Fruit fly (Drosophila melanogaster): ENCODE results near the gene Tk.

The Tk gene

dm6 chr3R:11974631-11975030 lies 30.6 kb downstream of the Tk start, which contains the start of gene Tango9 (continued):
- no peak for TF ChIP-seq Gug (GFP tag; IDR thresholded peaks at IDR 0.05)
- peak; percentile 55 for TF ChIP-seq topi (GFP tag; optimal IDR thresholded peaks at IDR 0.05)
- TF ChIP-seq Hr38 (GFP tag; optimal IDR thresholded peaks at IDR 0.05): no peak
- peak; percentile 35 for TF ChIP-seq CG6792 (GFP tag; optimal IDR thresholded peaks at IDR 0.05)
- peak; percentile 12 for TF ChIP-seq CG8632 (GFP tag; optimal IDR thresholded peaks at IDR 0.05)
- TF ChIP-seq CG10631 (GFP tag; optimal IDR thresholded peaks at IDR 0.05): peak; percentile 17
- TF ChIP-seq CG8319 (GFP tag; optimal IDR thresholded peaks at IDR 0.05): no peak
- peak; percentile 29 for TF ChIP-seq vri (GFP tag; optimal IDR thresholded peaks at IDR 0.05)
- TF ChIP-seq Eip93F (GFP tag; optimal IDR thresholded peaks at IDR 0.05): no peak
- peak; percentile 1 for TF ChIP-seq CG10669 (GFP tag; optimal IDR thresholded peaks at IDR 0.05)
- TF ChIP-seq Hr39 (GFP tag; optimal IDR thresholded peaks at IDR 0.05): peak; percentile 60
- peak; percentile 31 for TF ChIP-seq pdm3 (GFP tag; optimal IDR thresholded peaks at IDR 0.05)
- no peak for TF ChIP-seq salr (GFP tag; optimal IDR thresholded peaks at IDR 0.05)
- TF ChIP-seq Met (GFP tag; optimal IDR thresholded peaks at IDR 0.05): peak; percentile 58
- TF ChIP-seq eg (GFP tag; IDR thresholded peaks at IDR 0.05): no peak
- TF ChIP-seq CG8119 (GFP tag; IDR thresholded peaks at IDR 0.05): no peak
- TF ChIP-seq CG3032 (tag; optimal IDR thresholded peaks at IDR 0.05): peak; percentile 21
- no peak for TF ChIP-seq CG6276 (GFP tag; optimal IDR thresholded peaks at IDR 0.05)
- TF ChIP-seq Sox102F (GFP tag; optimal IDR thresholded peaks at IDR 0.05): peak; percentile 37
- TF ChIP-seq net (GFP tag; optimal IDR thresholded peaks at IDR 0.05): peak; percentile 33
- TF ChIP-seq fd59A (GFP tag; optimal IDR thresholded peaks at IDR 0.05): no peak
- peak; percentile 66 for TF ChIP-seq fkh (GFP tag; optimal IDR thresholded peaks at IDR 0.05)
- peak; percentile 80 for TF ChIP-seq Sox14 (GFP tag; optimal IDR thresholded peaks at IDR 0.05)
- peak; percentile 45 for TF ChIP-seq CG1621 (tag; optimal IDR thresholded peaks at IDR 0.05)
- no peak for TF ChIP-seq CG9139 (GFP tag; optimal IDR thresholded peaks at IDR 0.05)
- TF ChIP-seq Smox (GFP tag; optimal IDR thresholded peaks at IDR 0.05): no peak
- no peak for TF ChIP-seq CG11294 (GFP tag; IDR thresholded peaks at IDR 0.05)
- peak; percentile 84 for TF ChIP-seq svp (GFP tag)

dm6 chr3R:11973826-11974225 lies 31.4 kb downstream of the Tk start:
- TF ChIP-seq fkh (GFP tag; optimal IDR thresholded peaks at IDR 0.05): no peak
- TF ChIP-seq CG11902 (GFP tag; optimal IDR thresholded peaks at IDR 0.05): no peak
- no peak for TF ChIP-seq CG3919 (GFP tag; optimal IDR thresholded peaks at IDR 0.05)
- TF ChIP-seq CG9139 (GFP tag; optimal IDR thresholded peaks at IDR 0.05): no peak
- TF ChIP-seq svp (GFP tag): peak; percentile 97
- TF ChIP-seq CG7368 (GFP tag; optimal IDR thresholded peaks at IDR 0.05): no peak
- TF ChIP-seq CG8319 (GFP tag; optimal IDR thresholded peaks at IDR 0.05): no peak
- no peak for TF ChIP-seq CG11762 (GFP tag; optimal IDR thresholded peaks at IDR 0.05; ENCODE audit: insufficient read depth)

DNA sequence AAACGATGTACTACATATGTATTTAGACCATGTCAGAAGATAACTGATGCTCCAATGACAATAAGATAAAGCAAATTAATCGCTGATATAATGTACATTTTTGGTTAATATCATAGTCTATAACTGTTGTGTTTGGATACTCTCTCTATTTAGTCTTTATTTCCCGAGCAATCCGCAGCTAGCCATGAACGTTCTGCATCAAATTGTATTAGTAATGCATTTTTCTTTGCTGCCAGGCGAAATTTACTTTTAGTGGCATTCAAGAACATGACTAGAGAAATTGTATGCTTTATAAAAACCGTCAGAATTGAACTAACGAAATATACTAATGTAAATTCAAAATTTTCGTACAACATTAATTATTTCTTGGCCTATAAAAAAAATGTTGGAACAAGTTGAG lies 33.9 kb downstream of the Tk start, which contains the start of gene GC2:
Gene GC2, plus strand, starts transcription at position 301 of the 400 bp plus-strand sequence.
- TF ChIP-seq CG6808 (GFP tag; optimal IDR thresholded peaks at IDR 0.05) (no peak), eg (GFP tag; IDR thresholded peaks at IDR 0.05) (no peak), Ets21C (GFP tag; optimal IDR thresholded peaks at IDR 0.05) (no peak), Gug (GFP tag; IDR thresholded peaks at IDR 0.05) (no peak), CG34406 (GFP tag; optimal IDR thresholded peaks at IDR 0.05) (no peak), fd85E (GFP tag; optimal IDR thresholded peaks at IDR 0.05) (no peak), Ets96B (tag; optimal IDR thresholded peaks at IDR 0.05) (no peak), topi (GFP tag; optimal IDR thresholded peaks at IDR 0.05) (no peak), spab (GFP tag; optimal IDR thresholded peaks at IDR 0.05) (no peak), fd59A (GFP tag; optimal IDR thresholded peaks at IDR 0.05) (no peak), CG10669 (GFP tag; optimal IDR thresholded peaks at IDR 0.05) (no peak), CG11902 (GFP tag; optimal IDR thresholded peaks at IDR 0.05) (no peak), CG7368 (GFP tag; optimal IDR thresholded peaks at IDR 0.05) (no peak), CG32006 (GFP tag; optimal IDR thresholded peaks at IDR 0.05) (no peak), CG8632 (GFP tag; optimal IDR thresholded peaks at IDR 0.05) (no peak), net (GFP tag; optimal IDR thresholded peaks at IDR 0.05) (no peak), svp (GFP tag) (no peak), Sox14 (GFP tag; optimal IDR thresholded peaks at IDR 0.05) (no peak), CG8119 (GFP tag; IDR thresholded peaks at IDR 0.05) (no peak)
